Fruit fly (Drosophila melanogaster) whole organism, embryonic: ENCODE data around the gene CG14302.
A peak's percentile ranks its signal among the peaks of the same experiment; 100 is the strongest.

Experiments used
- ATbp ChIP-seq: fragments of 200-800 bp; sonication (Bioruptor generic); optimal IDR thresholded peaks from 2 replicates; lab custom pipeline; 2017; ENCODE audit warnings: missing biosample characterization, mild to moderate bottlenecking, missing genetic modification characterization, missing genetic modification reagents
- Bgb ChIP-seq: fragments of 200-800 bp; sonication (Bioruptor generic); IDR thresholded peaks from 2 replicates; pipeline ENCODE4 v1.3.6; 2022; ENCODE audit warnings: missing biosample characterization, missing genetic modification characterization; ENCODE audit not compliant: partially characterized antibody
- BtbVII ChIP-seq: fragments of 200-800 bp; sonication (Bioruptor generic); optimal IDR thresholded peaks from 3 replicates; lab custom pipeline; 2017; ENCODE audit warnings: missing biosample characterization, mild to moderate bottlenecking, missing genetic modification characterization
- CG11456 ChIP-seq: fragments of 200-800 bp; sonication (Bioruptor generic); IDR thresholded peaks from 3 replicates; pipeline ENCODE4 v1.3.6; 2022; ENCODE audit warnings: missing biosample characterization, missing genetic modification characterization
- CG11696 ChIP-seq: fragments of 200-800 bp; sonication (Bioruptor generic); IDR thresholded peaks from 2 replicates; pipeline ENCODE4 v1.3.6; 2022; ENCODE audit warnings: missing biosample characterization, missing genetic modification characterization
- CG1233 ChIP-seq: fragments of 200-800 bp; sonication (Bioruptor generic); optimal IDR thresholded peaks from 4 replicates; lab custom pipeline; 2018; ENCODE audit warnings: missing biosample characterization, mild to moderate bottlenecking, missing genetic modification characterization
- CG14441 ChIP-seq: fragments of 200-800 bp; sonication (Bioruptor generic); IDR thresholded peaks from 2 replicates; pipeline ENCODE4 v1.3.6; 2022; ENCODE audit warnings: missing biosample characterization, missing genetic modification characterization
- CG1647 ChIP-seq: fragments of 200-800 bp; sonication (Bioruptor generic); optimal IDR thresholded peaks from 3 replicates; lab custom pipeline; 2016; ENCODE audit warnings: missing biosample characterization, missing genetic modification characterization
- CG17186 ChIP-seq: fragments of 200-800 bp; sonication (Bioruptor generic); optimal IDR thresholded peaks from 3 replicates; lab custom pipeline; 2017; ENCODE audit warnings: missing biosample characterization, missing genetic modification reagents, missing genetic modification characterization
- CG17802 ChIP-seq: fragments of 200-800 bp; sonication (Bioruptor generic); optimal IDR thresholded peaks from 2 replicates; lab custom pipeline; 2018; ENCODE audit warnings: missing biosample characterization, mild to moderate bottlenecking, missing genetic modification characterization, moderate library complexity
- CG1832 ChIP-seq: fragments of 200-800 bp; sonication (Bioruptor generic); optimal IDR thresholded peaks from 2 replicates; lab custom pipeline; 2017; ENCODE audit warnings: missing biosample characterization, mild to moderate bottlenecking, missing genetic modification characterization, inconsistent platforms
- CG2199 ChIP-seq: fragments of 200-800 bp; sonication (Bioruptor generic); IDR thresholded peaks from 3 replicates; pipeline ENCODE4 v1.3.6; 2022; ENCODE audit warnings: missing biosample characterization, missing genetic modification characterization
- CG32767 ChIP-seq: fragments of 200-800 bp; sonication (Bioruptor generic); IDR thresholded peaks from 2 replicates; pipeline ENCODE4 v1.3.6; 2022; ENCODE audit warnings: missing biosample characterization, missing genetic modification characterization
- CG34224 ChIP-seq: fragments of 200-800 bp; sonication (Bioruptor generic); IDR thresholded peaks from 3 replicates; pipeline ENCODE4 v1.3.6; 2022; ENCODE audit warnings: missing biosample characterization, missing genetic modification characterization; ENCODE audit not compliant: partially characterized antibody
- CG34376 ChIP-seq: fragments of 200-800 bp; sonication (Bioruptor generic); optimal IDR thresholded peaks from 2 replicates; lab custom pipeline; 2018; ENCODE audit warnings: missing biosample characterization, mild to moderate bottlenecking, missing genetic modification characterization
- CG7745 ChIP-seq: fragments of 200-800 bp; sonication (Bioruptor generic); optimal IDR thresholded peaks from 2 replicates; lab custom pipeline; 2018; ENCODE audit warnings: missing biosample characterization, mild to moderate bottlenecking, missing genetic modification characterization, moderate library complexity
- CG8089 ChIP-seq: fragments of 200-800 bp; sonication (Bioruptor generic); optimal IDR thresholded peaks from 3 replicates; lab custom pipeline; 2016; ENCODE audit warnings: missing biosample characterization, missing genetic modification characterization
- CG9609 ChIP-seq: fragments of 200-800 bp; sonication (Bioruptor generic); optimal IDR thresholded peaks from 3 replicates; lab custom pipeline; 2016; ENCODE audit warnings: missing biosample characterization, missing genetic modification characterization
- CkIIα-i1 ChIP-seq: fragments of 200-800 bp; sonication (Bioruptor generic); IDR thresholded peaks from 2 replicates; pipeline ENCODE4 v1.3.6; 2022; ENCODE audit warnings: missing biosample characterization, missing genetic modification characterization
- E2f1 ChIP-seq: fragments of 200-800 bp; sonication (Bioruptor generic); IDR thresholded peaks from 2 replicates; pipeline ENCODE4 v1.3.6; 2022; ENCODE audit warnings: missing biosample characterization, missing genetic modification characterization
- Hsf ChIP-seq: fragments of 200-800 bp; sonication (Bioruptor generic); optimal IDR thresholded peaks from 3 replicates; lab custom pipeline; 2016; ENCODE audit warnings: missing biosample characterization, missing genetic modification characterization
- Lpt ChIP-seq: fragments of >200 bp; optimal IDR thresholded peaks from 2 replicates; lab custom pipeline; 2018; ENCODE audit warnings: missing biosample characterization, missing genetic modification characterization
- Neu2 ChIP-seq: fragments of 200-800 bp; sonication (Bioruptor generic); optimal IDR thresholded peaks from 3 replicates; lab custom pipeline; 2016; ENCODE audit warnings: missing biosample characterization, missing genetic modification characterization, borderline replicate concordance
- Optix ChIP-seq: fragments of 200-800 bp; sonication (Bioruptor generic); IDR thresholded peaks from 3 replicates; pipeline ENCODE4 v1.3.6; 2022; ENCODE audit warnings: missing biosample characterization, missing genetic modification characterization
- TFAM ChIP-seq: fragments of 200-800 bp; sonication (Bioruptor generic); optimal IDR thresholded peaks from 2 replicates; lab custom pipeline; 2017; ENCODE audit warnings: missing biosample characterization, missing genetic modification characterization, inconsistent platforms
- Trl ChIP-seq, 3 experiments: fragments of >200 bp in 2 of 3; fragments of 200-800 bp in 1 of 3; sonication (Bioruptor generic) in 1 of 3; optimal IDR thresholded peaks; 2 replicates in 1 of 3; 3 replicates in 2 of 3; lab custom pipeline; 2016 to 2017; ENCODE audit warnings: missing biosample characterization in 1 of 3, missing genetic modification characterization in 1 of 3
- az2 ChIP-seq: fragments of 200-800 bp; sonication (Bioruptor generic); optimal IDR thresholded peaks from 3 replicates; lab custom pipeline; 2016; ENCODE audit warnings: missing biosample characterization, missing genetic modification characterization
- bbx ChIP-seq: fragments of 200-800 bp; sonication (Bioruptor generic); IDR thresholded peaks from 2 replicates; pipeline ENCODE4 v1.3.6; 2022; ENCODE audit warnings: missing biosample characterization, missing genetic modification characterization; ENCODE audit not compliant: partially characterized antibody
- croc ChIP-seq: fragments of 200-800 bp; sonication (Bioruptor generic); conservative IDR thresholded peaks from 3 replicates; pipeline ENCODE4 v1.3.6; 2022; ENCODE audit warnings: missing biosample characterization, missing genetic modification characterization
- cwo ChIP-seq: fragments of 200-800 bp; sonication (Bioruptor generic); optimal IDR thresholded peaks from 3 replicates; lab custom pipeline; 2017; ENCODE audit warnings: missing biosample characterization, missing genetic modification characterization, mild to moderate bottlenecking, moderate library complexity, missing genetic modification reagents
- exex ChIP-seq: fragments of 200-800 bp; sonication (Bioruptor generic); optimal IDR thresholded peaks from 4 replicates; lab custom pipeline; 2018; ENCODE audit warnings: missing biosample characterization, mild to moderate bottlenecking, missing genetic modification characterization, moderate library complexity
- gcm ChIP-seq: fragments of 200-800 bp; sonication (Bioruptor generic); optimal IDR thresholded peaks from 2 replicates; lab custom pipeline; 2019; ENCODE audit warnings: missing biosample characterization, mild to moderate bottlenecking, missing genetic modification characterization, moderate library complexity
- h ChIP-seq: fragments of >200 bp; optimal IDR thresholded peaks from 2 replicates; lab custom pipeline; 2017
- hbn ChIP-seq: fragments of 200-800 bp; sonication (Bioruptor generic); IDR thresholded peaks from 2 replicates; pipeline ENCODE4 v1.3.6; 2022; ENCODE audit warnings: missing biosample characterization, missing genetic modification characterization; ENCODE audit not compliant: partially characterized antibody
- hth ChIP-seq: fragments of >200 bp; optimal IDR thresholded peaks from 2 replicates; lab custom pipeline; 2017; ENCODE audit warnings: inconsistent platforms
- ken ChIP-seq: fragments of 200-800 bp; sonication (Bioruptor generic); IDR thresholded peaks from 3 replicates; pipeline ENCODE4 v1.3.6; 2022; ENCODE audit warnings: missing biosample characterization, missing genetic modification characterization
- kni ChIP-seq: fragments of 200-800 bp; sonication (Bioruptor generic); optimal IDR thresholded peaks from 3 replicates; lab custom pipeline; 2017; ENCODE audit warnings: mild to moderate bottlenecking, missing biosample characterization, missing genetic modification reagents, missing genetic modification characterization
- knrl ChIP-seq: fragments of 200-800 bp; sonication (Bioruptor generic); IDR thresholded peaks from 3 replicates; pipeline ENCODE4 v1.3.6; 2022; ENCODE audit warnings: missing biosample characterization, missing genetic modification characterization; ENCODE audit not compliant: partially characterized antibody
- mirr ChIP-seq: fragments of 200-800 bp; sonication (Bioruptor generic); optimal IDR thresholded peaks from 3 replicates; lab custom pipeline; 2018; ENCODE audit warnings: missing biosample characterization, mild to moderate bottlenecking, missing genetic modification characterization
- pho ChIP-seq: fragments of 200-800 bp; sonication (Bioruptor generic); optimal IDR thresholded peaks from 2 replicates; lab custom pipeline; 2016; ENCODE audit warnings: missing biosample characterization, missing genetic modification characterization
- pita ChIP-seq: fragments of 200-800 bp; sonication (Bioruptor generic); optimal IDR thresholded peaks from 2 replicates; lab custom pipeline; 2017; ENCODE audit warnings: missing biosample characterization, mild to moderate bottlenecking, missing genetic modification characterization
- scrt ChIP-seq: fragments of 200-800 bp; sonication (Bioruptor generic); optimal IDR thresholded peaks from 2 replicates; lab custom pipeline; 2018; ENCODE audit warnings: missing biosample characterization, mild to moderate bottlenecking, missing genetic modification characterization, moderate library complexity
- sd ChIP-seq: fragments of 200-800 bp; sonication (Bioruptor generic); optimal IDR thresholded peaks from 3 replicates; lab custom pipeline; 2018; ENCODE audit warnings: missing biosample characterization, mild to moderate bottlenecking, missing genetic modification characterization, moderate library complexity
- shn ChIP-seq: fragments of 200-800 bp; sonication (Bioruptor generic); optimal IDR thresholded peaks from 3 replicates; lab custom pipeline; 2016; ENCODE audit warnings: missing biosample characterization, missing genetic modification characterization
- sisA ChIP-seq: fragments of 200-800 bp; sonication (Bioruptor generic); IDR thresholded peaks from 2 replicates; pipeline ENCODE4 v1.3.6; 2022; ENCODE audit warnings: missing biosample characterization, missing genetic modification characterization
- sqz ChIP-seq: fragments of 200-800 bp; sonication (Bioruptor generic); optimal IDR thresholded peaks from 3 replicates; lab custom pipeline; 2018; ENCODE audit warnings: missing biosample characterization, mild to moderate bottlenecking, missing genetic modification characterization
- tll ChIP-seq, 2 experiments: fragments of 200-800 bp in 1 of 2; fragments of >200 bp in 1 of 2; sonication (Bioruptor generic) in 1 of 2; optimal IDR thresholded peaks; 2 replicates each; lab custom pipeline; 2017 to 2019; ENCODE audit warnings: missing biosample characterization in 2 of 2, missing genetic modification characterization in 2 of 2, mild to moderate bottlenecking in 1 of 2, moderate library complexity in 1 of 2
- vfl ChIP-seq: fragments of 200-800 bp; sonication (Bioruptor generic); optimal IDR thresholded peaks from 2 replicates; lab custom pipeline; 2016; ENCODE audit warnings: missing biosample characterization, missing genetic modification characterization
- vnd ChIP-seq: fragments of 200-800 bp; sonication (Bioruptor generic); IDR thresholded peaks from 3 replicates; pipeline ENCODE4 v1.3.6; 2022; ENCODE audit warnings: missing biosample characterization, missing genetic modification characterization; ENCODE audit not compliant: partially characterized antibody
- wdn ChIP-seq: fragments of 200-800 bp; sonication (Bioruptor generic); IDR thresholded peaks from 2 replicates; pipeline ENCODE4 v1.3.6; 2022; ENCODE audit warnings: missing biosample characterization, missing genetic modification characterization

The CG14302 gene

DNA sequence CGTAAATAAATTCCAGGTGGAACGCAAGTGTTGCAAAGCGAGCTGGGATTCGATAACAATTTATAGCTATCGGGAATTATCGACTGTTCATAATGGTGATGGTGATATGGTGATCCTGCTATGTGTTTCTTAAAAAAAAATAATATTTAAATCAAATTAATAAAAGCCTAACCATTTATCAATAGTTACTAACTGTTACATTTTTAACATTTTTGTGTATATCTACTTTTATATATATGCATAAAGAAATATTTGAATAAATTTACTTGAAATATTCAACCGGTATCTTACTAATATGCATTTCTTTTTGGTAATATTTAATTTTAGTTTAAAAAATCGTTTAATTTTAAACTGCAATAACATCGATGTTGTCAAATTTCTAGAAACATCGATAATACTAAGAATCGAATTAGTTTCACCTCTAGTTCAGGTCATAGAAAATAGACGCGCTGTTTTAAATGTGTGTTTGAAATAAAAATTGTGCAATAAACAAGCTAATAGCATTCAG, 13.5 kb downstream of the CG14302 start, which contains the start of the genes PGS1 and gwl (continued):
- TF ChIP-seq vnd: 0 out of 3 replicates have a peak, but pooled peaks have one; percentile 35
- peak; percentile 12 for TF ChIP-seq CG17802 (tag; lab: Kevin White, UChicago)
- TF ChIP-seq CG8089: no peak
- peak; percentile 77 for TF ChIP-seq E2f1 (GFP tag; lab: Robert Waterston, UW)
- TF ChIP-seq CG7745 (tag; lab: Kevin White, UChicago): no peak
- no peak for TF ChIP-seq tll (GFP tag; optimal IDR thresholded peaks at IDR 0.05; lab: Kevin White, UChicago)
- peak; percentile 57 for TF ChIP-seq CG32767
- TF ChIP-seq CG17186 (GFP tag; lab: Kevin White, UChicago): no peak
- peak; percentile 52; the same call in 1 of the 2 replicates for TF ChIP-seq wdn (GFP tag; lab: Robert Waterston, UW)
- no peak for TF ChIP-seq CkIIα-i1 (GFP tag; lab: Robert Waterston, UW)
- no peak for TF ChIP-seq CG1832 (GFP tag; lab: Kevin White, UChicago)
- TF ChIP-seq sisA (GFP tag; lab: Robert Waterston, UW): peak; percentile 74
- no peak for TF ChIP-seq pita (GFP tag; lab: Kevin White, UChicago)
- TF ChIP-seq ken (GFP tag; lab: Robert Waterston, UW): peak; percentile 53; the same call in 2 of the 3 replicates
- no peak for TF ChIP-seq mirr (GFP tag; lab: Kevin White, UChicago)
- TF ChIP-seq scrt (GFP tag; lab: Kevin White, UChicago): no peak
- no peak for TF ChIP-seq CG34376
- no peak for TF ChIP-seq BtbVII (GFP tag; lab: Kevin White, UChicago)
- no peak for TF ChIP-seq sqz (GFP tag; lab: Kevin White, UChicago)
- TF ChIP-seq shn (GFP tag; lab: Kevin White, UChicago): no peak
- TF ChIP-seq exex (tag; lab: Kevin White, UChicago): no peak
- TF ChIP-seq hbn (GFP tag; lab: Robert Waterston, UW): peak; percentile 67
- peak; percentile 29; the same call in 1 of the 2 replicates for TF ChIP-seq Bgb
- TF ChIP-seq Lpt (GFP tag; lab: Kevin White, UChicago): no peak
- peak; percentile 76 for TF ChIP-seq CG11456 (GFP tag; lab: Robert Waterston, UW)
- no peak for TF ChIP-seq ATbp (GFP tag; lab: Kevin White, UChicago)
- TF ChIP-seq az2 (GFP tag; lab: Kevin White, UChicago): peak; percentile 80
- no peak; the same call in 1 of the 2 replicates for TF ChIP-seq bbx (GFP tag; lab: Robert Waterston, UW)
- TF ChIP-seq sd: no peak
- TF ChIP-seq CG1233: no peak
- no peak for TF ChIP-seq TFAM (GFP tag; lab: Kevin White, UChicago)
- no peak for TF ChIP-seq CG1647 (GFP tag; lab: Kevin White, UChicago)
- peak; percentile 80 for TF ChIP-seq CG14441
- peak; percentile 43; the same call in 1 of the 2 replicates for TF ChIP-seq CG11696 (GFP tag; lab: Robert Waterston, UW)
- TF ChIP-seq Optix (GFP tag; lab: Robert Waterston, UW): no peak
- TF ChIP-seq Hsf: peak; percentile 72
- no peak for TF ChIP-seq CG2199 (GFP tag; lab: Robert Waterston, UW)
- peak; percentile 35 for TF ChIP-seq cwo (GFP tag; lab: Kevin White, UChicago)
- TF ChIP-seq Trl (optimal IDR thresholded peaks at IDR 0.05; lab: Kevin White, UChicago): no peak
- TF ChIP-seq Trl (GFP tag; optimal IDR thresholded peaks at IDR 0.05; lab: Kevin White, UChicago): no peak
- TF ChIP-seq vfl (GFP tag; lab: Kevin White, UChicago): peak; percentile 28
- no peak for TF ChIP-seq Neu2
- 0 out of 3 replicates have a peak, but pooled peaks have one; percentile 42 for TF ChIP-seq CG34224 (GFP tag; lab: Robert Waterston, UW)
- peak; percentile 71; the same call in 2 of the 3 replicates for TF ChIP-seq knrl (GFP tag; lab: Robert Waterston, UW)
- TF ChIP-seq kni: no peak
- TF ChIP-seq CG9609 (GFP tag; lab: Kevin White, UChicago): peak; percentile 25
- no peak for TF ChIP-seq hth
- TF ChIP-seq gcm (GFP tag; lab: Kevin White, UChicago): no peak
- peak; percentile 62 for TF ChIP-seq croc (GFP tag; lab: Robert Waterston, UW)
- TF ChIP-seq pho (GFP tag; lab: Kevin White, UChicago): peak; percentile 68
- TF ChIP-seq h (lab: Kevin White, UChicago): no peak
